Fruit fly (Drosophila melanogaster): ENCODE measurements around the gene CG12947.

dm6 chr3R:9779764-9780163, at the start of gene CG12947:
- TF ChIP-seq insv (optimal IDR thresholded peaks at IDR 0.05) (no peak), psq (optimal IDR thresholded peaks at IDR 0.05) (no peak), ttk (optimal IDR thresholded peaks at IDR 0.05) (no peak), h (optimal IDR thresholded peaks at IDR 0.05) (no peak)
